Worm (Caenorhabditis elegans) whole organism, L4/young adult: ENCODE measurements around the gene ZK1128.7.

Experiments used
- W03F9.2 ChIP-seq: fragments of 150-350 bp; optimal IDR thresholded peaks from 2 replicates; lab custom pipeline; 2014; ENCODE audit warnings: missing biosample characterization, missing genetic modification characterization
- dao-5 ChIP-seq: sonication (generic microtip); optimal IDR thresholded peaks from 2 replicates; lab custom pipeline; 2016; ENCODE audit warnings: missing genotype, missing genetic modification characterization, moderate library complexity, missing compliant biosample characterization
- him-1 ChIP-seq: sonication (generic microtip); optimal IDR thresholded peaks from 2 replicates; lab custom pipeline; 2016; ENCODE audit warnings: missing genotype, missing genetic modification reagents, missing genetic modification characterization, missing compliant biosample characterization

Gene ZK1128.7

ce11 chrIII:10160385-10160784, 23.6 kb downstream of the ZK1128.7 start, which contains the start of the genes K08E5.5 and mua-3:
Gene K08E5.5 (minus strand): TSS chrIII:10160485.
Gene mua-3 (plus strand): TSS chrIII:10160697.
- TF ChIP-seq him-1 (tag; lab: Kevin White, UChicago): no peak
- no peak for TF ChIP-seq dao-5 (tag; lab: Kevin White, UChicago)
- TF ChIP-seq W03F9.2 (tag; lab: Kevin White, UChicago): no peak

DNA sequence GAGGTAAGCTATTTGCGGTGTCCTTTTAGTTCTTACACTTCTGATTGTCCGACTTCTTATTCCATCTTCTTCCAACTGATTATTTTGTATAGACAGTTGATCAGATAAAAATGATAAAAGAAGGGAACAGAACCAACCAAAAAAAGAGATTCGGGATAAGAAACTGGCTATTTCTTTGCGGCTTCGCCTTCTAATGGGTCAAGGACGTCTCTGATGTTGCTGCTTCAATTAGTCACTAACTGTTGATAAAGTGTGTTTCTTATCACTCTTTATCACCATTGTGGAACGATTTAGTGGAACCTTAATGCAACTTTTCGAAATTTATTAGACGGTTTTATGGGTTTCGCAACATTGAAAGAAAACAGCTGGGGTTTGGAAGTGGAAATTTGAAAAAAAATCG, 33.5 kb downstream of the ZK1128.7 start:
- TF ChIP-seq him-1 (tag; lab: Kevin White, UChicago): no peak
- no peak for TF ChIP-seq W03F9.2 (tag; lab: Kevin White, UChicago)
- no peak for TF ChIP-seq dao-5 (tag; lab: Kevin White, UChicago)

ce11 chrIII:10178023-10178422, 41.2 kb downstream of the ZK1128.7 start:
- no peak for TF ChIP-seq dao-5 (tag; lab: Kevin White, UChicago)
- TF ChIP-seq W03F9.2 (tag; lab: Kevin White, UChicago): no peak
- no peak for TF ChIP-seq him-1 (tag; lab: Kevin White, UChicago)

DNA sequence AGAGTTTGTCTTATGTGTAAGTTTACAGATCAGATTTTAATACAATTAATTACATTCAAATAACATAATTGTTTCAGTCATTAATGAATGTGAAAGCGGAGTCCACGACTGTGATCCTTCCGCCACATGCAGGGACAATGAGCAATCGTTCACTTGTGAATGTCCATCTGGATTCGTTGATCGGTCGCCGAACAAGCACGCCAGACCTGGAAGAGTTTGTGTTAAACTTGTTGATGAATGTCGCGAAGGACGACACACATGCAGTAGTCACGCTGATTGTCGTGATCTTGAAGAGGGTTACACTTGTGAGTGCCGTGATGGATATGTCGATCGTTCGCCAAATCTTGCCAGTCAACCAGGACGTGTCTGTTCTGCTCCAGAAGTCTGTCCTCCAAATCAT, 41.7 kb downstream of the ZK1128.7 start:
- TF ChIP-seq dao-5 (tag; lab: Kevin White, UChicago) (no peak), him-1 (tag; lab: Kevin White, UChicago) (no peak), W03F9.2 (tag; lab: Kevin White, UChicago) (no peak)

ce11 chrIII:10179444-10179843, 42.6 kb downstream of the ZK1128.7 start:
- no peak for TF ChIP-seq him-1 (tag; lab: Kevin White, UChicago)
- no peak for TF ChIP-seq dao-5 (tag; lab: Kevin White, UChicago)
- no peak for TF ChIP-seq W03F9.2 (tag; lab: Kevin White, UChicago)

- TF ChIP-seq dao-5 (tag; lab: Kevin White, UChicago) (no peak), him-1 (tag; lab: Kevin White, UChicago) (no peak), W03F9.2 (tag; lab: Kevin White, UChicago) (no peak)
Measured at ce11 chrIII:10181868-10182267, 45.1 kb downstream of the ZK1128.7 start.

DNA sequence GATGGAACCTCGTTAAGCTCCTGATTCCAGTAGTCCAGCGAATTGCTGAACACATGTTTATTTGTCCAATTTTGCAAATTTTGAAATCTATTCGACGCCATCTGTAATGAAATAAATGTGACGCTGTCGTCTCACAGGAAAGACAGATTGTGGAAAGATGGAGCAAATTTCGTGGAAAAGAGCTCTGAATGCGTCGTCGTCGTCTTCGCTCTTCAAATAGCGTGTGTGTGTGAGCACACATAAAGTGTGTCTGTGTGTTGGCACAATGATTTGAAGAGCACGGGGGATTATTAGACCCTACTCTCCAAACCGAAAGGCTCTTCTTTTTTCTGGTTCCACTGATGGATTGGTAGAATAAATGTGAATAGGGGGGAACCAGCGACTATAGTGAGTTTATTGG, 49.4 kb downstream of the ZK1128.7 start, which contains the start of gene unc-47:
TSS of gene unc-47 (minus strand) at position 101 of the 400 bp plus-strand sequence.
- TF ChIP-seq him-1 (tag; lab: Kevin White, UChicago) (no peak), dao-5 (tag; lab: Kevin White, UChicago) (no peak), W03F9.2 (tag; lab: Kevin White, UChicago) (no peak)

DNA sequence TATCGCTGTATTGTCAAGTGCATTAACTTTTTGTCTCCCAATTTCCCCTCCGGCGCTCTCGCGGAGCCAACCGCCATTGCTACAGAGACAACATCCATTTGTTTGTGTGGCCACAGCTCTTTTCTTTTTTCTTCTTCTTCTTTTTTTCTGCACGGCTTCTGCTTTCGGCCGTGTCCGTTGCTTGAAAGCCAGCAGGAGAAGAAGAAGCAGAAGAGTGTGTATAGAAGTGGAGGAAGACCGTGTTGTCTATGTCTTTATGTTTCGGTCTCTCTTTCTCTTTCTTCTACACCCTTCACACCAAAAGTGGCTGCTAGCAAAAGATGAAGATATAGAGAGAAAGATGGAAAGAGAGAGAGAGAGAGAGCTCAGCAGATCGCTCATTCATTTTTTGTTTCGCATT, 51.0 kb downstream of the ZK1128.7 start:
- TF ChIP-seq dao-5 (tag; lab: Kevin White, UChicago) (no peak), him-1 (tag; lab: Kevin White, UChicago) (peak; percentile 28)
